Fruit fly (Drosophila melanogaster) whole organism, adult: Measurements from ENCODE around the gene Gga.

Source experiments
- CG11617 ChIP-seq: fragments of 200-800 bp; sonication (Bioruptor generic); optimal IDR thresholded peaks from 2 replicates; lab custom pipeline; 2017; ENCODE audit warnings: mild to moderate bottlenecking, missing biosample characterization, missing genetic modification reagents, missing genetic modification characterization
- CG12768 ChIP-seq: fragments of 200-800 bp; sonication (Bioruptor generic); optimal IDR thresholded peaks from 2 replicates; lab custom pipeline; 2017; ENCODE audit warnings: missing biosample characterization, missing genetic modification characterization, mild to moderate bottlenecking, moderate library complexity, missing genetic modification reagents
- CG14711 ChIP-seq: fragments of 200-800 bp; sonication (Bioruptor generic); optimal IDR thresholded peaks from 2 replicates; lab custom pipeline; 2018; ENCODE audit warnings: missing biosample characterization, mild to moderate bottlenecking, missing genetic modification characterization, moderate library complexity
- CG1620 ChIP-seq: fragments of 200-800 bp; sonication (Bioruptor generic); optimal IDR thresholded peaks from 2 replicates; lab custom pipeline; 2016; ENCODE audit warnings: missing biosample characterization, missing genetic modification characterization
- CG33017 ChIP-seq: fragments of 200-800 bp; sonication (Bioruptor generic); optimal IDR thresholded peaks from 2 replicates; lab custom pipeline; 2018; ENCODE audit warnings: missing biosample characterization, mild to moderate bottlenecking, missing genetic modification characterization, moderate library complexity
- CG5204 ChIP-seq: fragments of 200-800 bp; sonication (Bioruptor generic); optimal IDR thresholded peaks from 2 replicates; lab custom pipeline; 2016; ENCODE audit warnings: missing biosample characterization, missing genetic modification characterization
- CG7045 ChIP-seq: fragments of 200-800 bp; sonication (Bioruptor generic); optimal IDR thresholded peaks from 2 replicates; lab custom pipeline; 2017; ENCODE audit warnings: missing biosample characterization, mild to moderate bottlenecking, missing genetic modification characterization
- CG7101 ChIP-seq: fragments of 200-800 bp; sonication (Bioruptor generic); optimal IDR thresholded peaks from 2 replicates; lab custom pipeline; 2018; ENCODE audit warnings: missing biosample characterization, mild to moderate bottlenecking, missing genetic modification characterization, moderate library complexity
- Clk ChIP-seq: fragments of 200-800 bp; sonication (Bioruptor generic); optimal IDR thresholded peaks from 2 replicates; lab custom pipeline; 2017; ENCODE audit warnings: missing biosample characterization, missing genetic modification characterization
- Crg-1 ChIP-seq: fragments of 200-800 bp; sonication (Bioruptor generic); optimal IDR thresholded peaks from 2 replicates; lab custom pipeline; 2016; ENCODE audit warnings: missing biosample characterization, missing genetic modification characterization
- Hr96 ChIP-seq: fragments of 200-800 bp; sonication (Bioruptor generic); optimal IDR thresholded peaks from 2 replicates; lab custom pipeline; 2016; ENCODE audit warnings: missing biosample characterization, missing genetic modification characterization
- Mnt ChIP-seq: fragments of 200-800 bp; sonication (Bioruptor generic); optimal IDR thresholded peaks from 2 replicates; lab custom pipeline; 2016; ENCODE audit warnings: missing biosample characterization, mild to moderate bottlenecking, missing genetic modification characterization
- bab1 ChIP-seq: fragments of 200-800 bp; sonication (Bioruptor generic); optimal IDR thresholded peaks from 3 replicates; lab custom pipeline; 2019; ENCODE audit warnings: missing biosample characterization, mild to moderate bottlenecking, missing genetic modification characterization, moderate library complexity
- cic ChIP-seq: fragments of 200-800 bp; sonication (Bioruptor generic); optimal IDR thresholded peaks from 2 replicates; lab custom pipeline; 2017; ENCODE audit warnings: missing biosample characterization, mild to moderate bottlenecking, missing genetic modification characterization, moderate library complexity
- cnc ChIP-seq, 2 experiments: fragments of >200 bp; optimal IDR thresholded peaks; 2 replicates each; lab custom pipeline; 2017
- kay ChIP-seq: fragments of 200-800 bp; sonication (Bioruptor generic); peaks from one replicate; lab custom pipeline; 2016; ENCODE audit warnings: missing biosample characterization, missing genetic modification characterization, borderline replicate concordance
- ovo ChIP-seq: fragments of 200-800 bp; sonication (Bioruptor generic); optimal IDR thresholded peaks from 2 replicates; lab custom pipeline; 2016; ENCODE audit warnings: missing biosample characterization, missing genetic modification characterization
- pad ChIP-seq: fragments of 200-800 bp; sonication (Bioruptor generic); optimal IDR thresholded peaks from 3 replicates; lab custom pipeline; 2017; ENCODE audit warnings: missing biosample characterization, missing genetic modification characterization, mild to moderate bottlenecking, moderate library complexity, missing genetic modification reagents
- tj ChIP-seq: fragments of 200-800 bp; sonication (Bioruptor generic); optimal IDR thresholded peaks from 3 replicates; lab custom pipeline; 2017; ENCODE audit warnings: missing biosample characterization, mild to moderate bottlenecking, missing genetic modification characterization, moderate library complexity
- toe ChIP-seq: fragments of 200-800 bp; sonication (Bioruptor generic); optimal IDR thresholded peaks from 2 replicates; lab custom pipeline; 2016; ENCODE audit warnings: missing biosample characterization, missing genetic modification characterization

Gga gene

dm6 chrX:9583440-9584103 lies 17.3 kb upstream of the Gga start:
- TF ChIP-seq ovo (GFP tag; lab: Kevin White, UChicago), result peak; percentile 21
- TF ChIP-seq pad (GFP tag; lab: Kevin White, UChicago), result no peak
- TF ChIP-seq CG7045 (GFP tag; lab: Kevin White, UChicago), result peak; percentile 85
- TF ChIP-seq CG33017, result peak; percentile 85
- peak; percentile 91 for TF ChIP-seq CG11617
- peak; percentile 88 for TF ChIP-seq CG12768 (GFP tag; lab: Kevin White, UChicago)
- TF ChIP-seq CG5204 (GFP tag; lab: Kevin White, UChicago), result peak; percentile 64
- peak; percentile 92 for TF ChIP-seq bab1 (GFP tag; lab: Kevin White, UChicago)
- peak; percentile 61 for TF ChIP-seq kay (GFP tag; lab: Kevin White, UChicago)
- TF ChIP-seq CG14711 (tag; lab: Kevin White, UChicago), result peak; percentile 86
- peak; percentile 52 for TF ChIP-seq tj (GFP tag; lab: Kevin White, UChicago)
- no peak for TF ChIP-seq cnc (optimal IDR thresholded peaks at IDR 0.05; lab: Kevin White, UChicago)
- peak; percentile 63 for TF ChIP-seq Hr96
- TF ChIP-seq Clk (GFP tag; lab: Kevin White, UChicago), result peak; percentile 75
- TF ChIP-seq Crg-1 (GFP tag; lab: Kevin White, UChicago), result peak; percentile 42
- peak; percentile 73 for TF ChIP-seq Mnt
- peak; percentile 93 for TF ChIP-seq CG7101 (tag; lab: Kevin White, UChicago)
- TF ChIP-seq toe (GFP tag; lab: Kevin White, UChicago), result peak; percentile 64
- TF ChIP-seq CG1620 (GFP tag; lab: Kevin White, UChicago), result peak; percentile 66
- TF ChIP-seq cic (GFP tag; lab: Kevin White, UChicago), result no peak

- TF ChIP-seq kay (GFP tag; lab: Kevin White, UChicago) (peak; percentile 76), toe (GFP tag; lab: Kevin White, UChicago) (peak; percentile 40), cic (GFP tag; lab: Kevin White, UChicago) (peak; percentile 84), CG12768 (GFP tag; lab: Kevin White, UChicago) (peak; percentile 82), Mnt (peak; percentile 65), CG14711 (tag; lab: Kevin White, UChicago) (no peak), cnc (optimal IDR thresholded peaks at IDR 0.05; lab: Kevin White, UChicago) (no peak), tj (GFP tag; lab: Kevin White, UChicago) (peak; percentile 53), Clk (GFP tag; lab: Kevin White, UChicago) (peak; percentile 38), ovo (GFP tag; lab: Kevin White, UChicago) (peak; percentile 99), pad (GFP tag; lab: Kevin White, UChicago) (peak; percentile 100), CG5204 (GFP tag; lab: Kevin White, UChicago) (peak; percentile 30), Hr96 (peak; percentile 72), bab1 (GFP tag; lab: Kevin White, UChicago) (no peak)
Measured at dm6 chrX:9584104-9584947, 16.5 kb upstream of the Gga start.

dm6 chrX:9584948-9585315 lies 15.9 kb upstream of the Gga start:
- TF ChIP-seq cnc (optimal IDR thresholded peaks at IDR 0.05; lab: Kevin White, UChicago), result no peak
- no peak for TF ChIP-seq CG7101 (tag; lab: Kevin White, UChicago)
- no peak for TF ChIP-seq ovo (GFP tag; lab: Kevin White, UChicago)
- TF ChIP-seq toe (GFP tag; lab: Kevin White, UChicago), result no peak
- TF ChIP-seq CG5204 (GFP tag; lab: Kevin White, UChicago), result no peak

- TF ChIP-seq CG14711 (tag; lab: Kevin White, UChicago) (peak; percentile 97), kay (GFP tag; lab: Kevin White, UChicago) (peak; percentile 97), cic (GFP tag; lab: Kevin White, UChicago) (peak; percentile 95), CG33017 (peak; percentile 98), Mnt (peak; percentile 88), Crg-1 (GFP tag; lab: Kevin White, UChicago) (peak; percentile 91), tj (GFP tag; lab: Kevin White, UChicago) (peak; percentile 97), bab1 (GFP tag; lab: Kevin White, UChicago) (peak; percentile 99), CG12768 (GFP tag; lab: Kevin White, UChicago) (peak; percentile 98), CG5204 (GFP tag; lab: Kevin White, UChicago) (peak; percentile 96), CG11617 (peak; percentile 100), CG7101 (tag; lab: Kevin White, UChicago) (peak; percentile 100), CG7045 (GFP tag; lab: Kevin White, UChicago) (peak; percentile 98), toe (GFP tag; lab: Kevin White, UChicago) (peak; percentile 95), ovo (GFP tag; lab: Kevin White, UChicago) (peak; percentile 96), pad (GFP tag; lab: Kevin White, UChicago) (peak; percentile 95), Clk (GFP tag; lab: Kevin White, UChicago) (peak; percentile 89), cnc (optimal IDR thresholded peaks at IDR 0.05; lab: Kevin White, UChicago) (no peak), CG1620 (GFP tag; lab: Kevin White, UChicago) (peak; percentile 97), Hr96 (peak; percentile 99)
Measured at dm6 chrX:9585359-9586002, 15.3 kb upstream of the Gga start, which contains the start of gene Hex-A. Gene Hex-A (plus strand): TSS chrX:9585675.
